Worm (Caenorhabditis elegans) whole organism, young adult: ENCODE measurements around the gene nhr-97.

Experiments used
- C06A6.2 ChIP-seq: fragments of 200-800 bp; sonication (Bioruptor generic); conservative IDR thresholded peaks from 2 replicates; pipeline ENCODE4 v1.3.6; 2022; ENCODE audit warnings: missing genetic modification characterization, missing compliant biosample characterization
- ceh-27 ChIP-seq: fragments of 200-800 bp; sonication (Bioruptor generic); optimal IDR thresholded peaks from 2 replicates; lab custom pipeline; 2018; ENCODE audit warnings: mild to moderate bottlenecking, missing genetic modification characterization, moderate library complexity, missing compliant biosample characterization
- dpff-1 ChIP-seq: sonication (generic microtip); optimal IDR thresholded peaks from 2 replicates; lab custom pipeline; 2017; ENCODE audit warnings: mild to moderate bottlenecking, missing genetic modification characterization, missing compliant biosample characterization
- lir-1 ChIP-seq: fragments of 200-800 bp; sonication (Bioruptor generic); conservative IDR thresholded peaks from 2 replicates; pipeline ENCODE4 v1.3.6; 2022; ENCODE audit warnings: missing genetic modification reagents, missing genetic modification characterization, missing compliant biosample characterization
- mel-28 ChIP-seq: sonication (generic microtip); optimal IDR thresholded peaks from 2 replicates; lab custom pipeline; 2016; ENCODE audit warnings: borderline replicate concordance, mild to moderate bottlenecking, missing genetic modification characterization, missing compliant biosample characterization
- mes-4 ChIP-seq: sonication (generic microtip); optimal IDR thresholded peaks from 2 replicates; lab custom pipeline; 2016; ENCODE audit warnings: missing genotype, missing genetic modification characterization, missing compliant biosample characterization
- ztf-28 ChIP-seq: fragments of 200-800 bp; sonication (Bioruptor generic); IDR thresholded peaks from 2 replicates; pipeline ENCODE4 v1.3.6; 2022; ENCODE audit warnings: missing genetic modification reagents, missing genetic modification characterization, missing compliant biosample characterization

DNA sequence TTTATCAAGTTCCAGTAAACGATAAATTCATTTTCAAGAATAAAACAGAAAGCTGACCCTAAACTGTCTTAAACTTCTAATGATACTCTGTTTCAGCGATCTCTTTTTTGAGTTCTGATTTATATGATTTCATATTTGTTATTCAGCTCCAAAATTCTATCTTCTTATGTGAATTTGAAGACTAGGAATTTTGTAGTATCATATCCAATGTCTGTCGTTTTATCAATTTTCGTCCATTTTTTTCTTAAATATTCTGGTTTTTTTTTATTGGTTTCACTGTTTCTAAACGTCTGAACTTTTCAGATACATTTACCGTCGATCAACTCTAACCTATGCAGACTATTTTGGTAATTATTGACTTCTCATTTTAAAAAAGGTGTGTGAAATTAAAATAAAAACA is 32.5 kb upstream of the nhr-97 start, which contains the start of the genes nhr-138 and C28D4.18:
- TF ChIP-seq ceh-27 (GFP tag; lab: Kevin White, UChicago): no peak
- TF ChIP-seq C06A6.2 (GFP tag; lab: Robert Waterston, UW): no peak
- TF ChIP-seq mel-28 (tag; lab: Kevin White, UChicago): no peak
- no peak for TF ChIP-seq ztf-28
- no peak for TF ChIP-seq dpff-1 (tag; lab: Kevin White, UChicago)
- no peak for TF ChIP-seq mes-4 (tag; lab: Kevin White, UChicago)
- TF ChIP-seq lir-1 (GFP tag; lab: Robert Waterston, UW): no peak
